Worm (Caenorhabditis elegans) whole organism, mixed stage, embryonic: Measurements from ENCODE around the gene F49F1.17.

ENCODE experiments used
- M03D4.4 ChIP-seq: sonication (generic microtip); optimal IDR thresholded peaks from 2 replicates; lab custom pipeline; 2017; ENCODE audit warnings: mild to moderate bottlenecking, missing genetic modification characterization, missing compliant biosample characterization
- bed-3 ChIP-seq: fragments of 200-800 bp; sonication (Bioruptor generic); optimal IDR thresholded peaks from 3 replicates; lab custom pipeline; 2018; ENCODE audit warnings: mild to moderate bottlenecking, missing genetic modification characterization, moderate library complexity, missing compliant biosample characterization
- ceh-43 ChIP-seq: fragments of 200-800 bp; sonication (Bioruptor generic); optimal IDR thresholded peaks from 2 replicates; lab custom pipeline; 2018; ENCODE audit warnings: mild to moderate bottlenecking, missing genetic modification characterization, moderate library complexity, missing compliant biosample characterization
- ceh-83 ChIP-seq: fragments of 200-800 bp; sonication (Bioruptor generic); optimal IDR thresholded peaks from 2 replicates; lab custom pipeline; 2018; ENCODE audit warnings: mild to moderate bottlenecking, missing genetic modification characterization, missing compliant biosample characterization
- ces-1 ChIP-seq: fragments of 150-350 bp; optimal IDR thresholded peaks from 2 replicates; lab custom pipeline; 2014; ENCODE audit warnings: missing biosample characterization, missing genetic modification reagents, missing genetic modification characterization
- cnd-1 ChIP-seq: fragments of 200-800 bp; sonication (Bioruptor generic); optimal IDR thresholded peaks from 2 replicates; lab custom pipeline; 2018; ENCODE audit warnings: mild to moderate bottlenecking, missing genetic modification characterization, missing compliant biosample characterization
- drap-1 ChIP-seq: fragments of 200-800 bp; sonication (Bioruptor generic); optimal IDR thresholded peaks from 3 replicates; lab custom pipeline; 2018; ENCODE audit warnings: mild to moderate bottlenecking, missing genetic modification characterization, missing compliant biosample characterization
- elt-1 ChIP-seq: sonication (generic microtip); optimal IDR thresholded peaks from 2 replicates; lab custom pipeline; 2017; ENCODE audit warnings: missing genetic modification characterization, mild to moderate bottlenecking, missing compliant biosample characterization, antibody characterized with exemption, moderate library complexity, borderline replicate concordance; ENCODE audit not compliant: insufficient read depth
- flh-1 ChIP-seq: fragments of 200-800 bp; sonication (Bioruptor generic); optimal IDR thresholded peaks from 2 replicates; lab custom pipeline; 2018; ENCODE audit warnings: mild to moderate bottlenecking, missing genetic modification characterization, moderate library complexity, missing compliant biosample characterization
- ham-2 ChIP-seq: fragments of 200-800 bp; sonication (Bioruptor generic); optimal IDR thresholded peaks from 2 replicates; lab custom pipeline; 2018; ENCODE audit warnings: mild to moderate bottlenecking, missing genetic modification characterization, missing compliant biosample characterization
- hlh-1 ChIP-seq: fragments of 150-350 bp; optimal IDR thresholded peaks from 2 replicates; lab custom pipeline; 2014; ENCODE audit warnings: missing biosample characterization, missing genetic modification reagents, missing genetic modification characterization
- lin-13 ChIP-seq: fragments of 150-350 bp; optimal IDR thresholded peaks from 2 replicates; lab custom pipeline; 2014; ENCODE audit warnings: missing biosample characterization, missing genetic modification characterization
- lin-32 ChIP-seq: fragments of 200-800 bp; sonication (Bioruptor generic); optimal IDR thresholded peaks from 2 replicates; lab custom pipeline; 2018; ENCODE audit warnings: mild to moderate bottlenecking, missing genetic modification characterization, missing compliant biosample characterization
- lsy-2 ChIP-seq: fragments of 150-350 bp; optimal IDR thresholded peaks from 2 replicates; lab custom pipeline; 2014; ENCODE audit warnings: missing biosample characterization, missing genetic modification characterization
- mab-5 ChIP-seq: fragments of 150-350 bp; optimal IDR thresholded peaks from 2 replicates; lab custom pipeline; 2014; ENCODE audit warnings: missing biosample characterization, missing genetic modification characterization
- nhr-12 ChIP-seq: fragments of 150-350 bp; optimal IDR thresholded peaks from 2 replicates; lab custom pipeline; 2014; ENCODE audit warnings: missing biosample characterization, missing genetic modification characterization
- nhr-2 ChIP-seq: fragments of 150-350 bp; optimal IDR thresholded peaks from 2 replicates; lab custom pipeline; 2014; ENCODE audit warnings: missing biosample characterization, missing genetic modification characterization
- nhr-237 ChIP-seq: fragments of 150-350 bp; optimal IDR thresholded peaks from 2 replicates; lab custom pipeline; 2014; ENCODE audit warnings: missing biosample characterization, missing genetic modification characterization
- nhr-28 ChIP-seq: fragments of 150-350 bp; optimal IDR thresholded peaks from 2 replicates; lab custom pipeline; 2014; ENCODE audit warnings: missing biosample characterization, missing genetic modification characterization
- nhr-76 ChIP-seq: sonication (generic microtip); optimal IDR thresholded peaks from 2 replicates; lab custom pipeline; 2017; ENCODE audit warnings: missing biosample characterization, missing genetic modification characterization
- pha-4 ChIP-seq: fragments of 150-350 bp; optimal IDR thresholded peaks from 2 replicates; lab custom pipeline; 2018; ENCODE audit warnings: missing biosample characterization, missing genetic modification reagents, missing genetic modification characterization
- sem-2 ChIP-seq: fragments of 200-800 bp; sonication (Bioruptor generic); optimal IDR thresholded peaks from 2 replicates; lab custom pipeline; 2018; ENCODE audit warnings: mild to moderate bottlenecking, missing genetic modification characterization, missing compliant biosample characterization
- snpc-4 ChIP-seq: fragments of 150-350 bp; optimal IDR thresholded peaks from 2 replicates; lab custom pipeline; 2014; ENCODE audit warnings: missing biosample characterization, missing genetic modification characterization
- sptf-1 ChIP-seq: sonication (generic microtip); optimal IDR thresholded peaks from 2 replicates; lab custom pipeline; 2017; ENCODE audit warnings: mild to moderate bottlenecking, missing genetic modification characterization, moderate library complexity, missing compliant biosample characterization
- tbx-8 ChIP-seq: fragments of 200-800 bp; sonication (Bioruptor generic); optimal IDR thresholded peaks from 2 replicates; lab custom pipeline; 2018; ENCODE audit warnings: mild to moderate bottlenecking, missing genetic modification characterization, moderate library complexity, missing compliant biosample characterization
- unc-120 ChIP-seq: sonication (generic microtip); optimal IDR thresholded peaks from 2 replicates; lab custom pipeline; 2017; ENCODE audit warnings: missing genetic modification characterization, missing compliant biosample characterization; ENCODE audit not compliant: poor library complexity, severe bottlenecking
- unc-39 ChIP-seq: fragments of 150-350 bp; optimal IDR thresholded peaks from 2 replicates; lab custom pipeline; 2014; ENCODE audit warnings: missing biosample characterization, missing genetic modification characterization
- zip-8 ChIP-seq: fragments of 150-350 bp; optimal IDR thresholded peaks from 2 replicates; lab custom pipeline; 2014; ENCODE audit warnings: missing biosample characterization, missing genetic modification characterization
- ztf-11 ChIP-seq: fragments of 150-350 bp; optimal IDR thresholded peaks from 2 replicates; lab custom pipeline; 2014; ENCODE audit warnings: missing biosample characterization, missing genetic modification characterization

The F49F1.17 gene

DNA sequence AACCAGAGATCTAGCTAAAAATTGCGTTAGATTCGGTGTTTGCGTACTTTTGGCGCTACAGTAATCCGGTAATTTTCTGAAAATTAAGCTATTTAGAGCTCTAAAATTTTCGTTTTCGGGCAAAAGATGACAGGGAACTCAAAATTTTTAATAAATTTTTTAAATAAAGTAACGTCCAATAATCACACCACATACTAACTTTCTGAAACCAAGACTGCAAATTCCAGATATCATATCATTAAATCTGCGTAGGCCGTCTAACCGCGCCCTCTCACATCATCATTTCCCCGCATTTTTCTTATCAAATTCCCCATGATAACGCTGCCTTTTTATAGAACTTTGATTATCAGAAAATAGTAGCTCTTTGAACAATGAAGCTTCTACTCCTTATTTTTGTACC is 18.2 kb downstream of the F49F1.17 start, which contains the start of gene drd-50:
Gene drd-50, plus strand, starts transcription at position 301 of the 400 bp plus-strand sequence.
- no peak for TF ChIP-seq nhr-237 (tag; lab: Kevin White, UChicago)
- TF ChIP-seq ceh-83, result no peak
- no peak for TF ChIP-seq unc-120 (tag; lab: Kevin White, UChicago)
- no peak for TF ChIP-seq sptf-1 (tag; lab: Kevin White, UChicago)
- TF ChIP-seq drap-1 (GFP tag; lab: Kevin White, UChicago), result no peak
- no peak for TF ChIP-seq ceh-43
- TF ChIP-seq lin-32, result no peak
- TF ChIP-seq ces-1 (GFP tag; lab: Kevin White, UChicago), result no peak
- no peak for TF ChIP-seq snpc-4 (tag; lab: Kevin White, UChicago)
- TF ChIP-seq M03D4.4 (tag; lab: Kevin White, UChicago), result no peak
- TF ChIP-seq bed-3 (GFP tag; lab: Kevin White, UChicago), result no peak
- no peak for TF ChIP-seq hlh-1 (tag; lab: Kevin White, UChicago)
- TF ChIP-seq elt-1, result no peak
- TF ChIP-seq flh-1 (GFP tag; lab: Kevin White, UChicago), result no peak

DNA sequence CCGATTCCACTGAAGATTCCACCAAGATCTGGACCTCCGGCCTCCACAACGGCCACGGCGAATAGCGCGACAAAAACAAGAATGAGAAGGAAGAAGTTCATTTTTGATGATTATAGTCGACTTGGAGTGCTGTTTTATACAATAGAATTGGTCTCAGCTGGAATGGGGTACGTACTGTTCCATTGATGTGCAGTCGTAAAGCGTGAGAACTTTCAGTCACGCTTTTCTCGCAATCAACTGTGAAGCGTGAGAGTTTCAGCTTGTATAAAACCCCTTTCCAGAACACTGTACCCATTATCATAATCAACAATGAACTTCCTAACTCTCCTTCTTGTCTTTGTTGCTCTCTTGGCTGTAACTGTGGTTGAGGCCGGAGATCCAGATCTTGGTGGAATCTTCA is 20.0 kb downstream of the F49F1.17 start, which contains the start of the genes F49F1.4 and F49F1.2:
Gene F49F1.4, minus strand, starts transcription at position 101 of the 400 bp plus-strand sequence.
Gene F49F1.2, plus strand, starts transcription at position 310 of the 400 bp plus-strand sequence.
- TF ChIP-seq nhr-12 (tag; lab: Kevin White, UChicago) (no peak), elt-1 (no peak), sem-2 (no peak), nhr-28 (tag; lab: Kevin White, UChicago) (no peak), flh-1 (GFP tag; lab: Kevin White, UChicago) (no peak), cnd-1 (no peak), unc-39 (tag; lab: Kevin White, UChicago) (no peak), snpc-4 (tag; lab: Kevin White, UChicago) (no peak), unc-120 (tag; lab: Kevin White, UChicago) (no peak), ces-1 (GFP tag; lab: Kevin White, UChicago) (no peak), tbx-8 (GFP tag; lab: Kevin White, UChicago) (no peak), lsy-2 (tag; lab: Kevin White, UChicago) (no peak), zip-8 (no peak)

DNA sequence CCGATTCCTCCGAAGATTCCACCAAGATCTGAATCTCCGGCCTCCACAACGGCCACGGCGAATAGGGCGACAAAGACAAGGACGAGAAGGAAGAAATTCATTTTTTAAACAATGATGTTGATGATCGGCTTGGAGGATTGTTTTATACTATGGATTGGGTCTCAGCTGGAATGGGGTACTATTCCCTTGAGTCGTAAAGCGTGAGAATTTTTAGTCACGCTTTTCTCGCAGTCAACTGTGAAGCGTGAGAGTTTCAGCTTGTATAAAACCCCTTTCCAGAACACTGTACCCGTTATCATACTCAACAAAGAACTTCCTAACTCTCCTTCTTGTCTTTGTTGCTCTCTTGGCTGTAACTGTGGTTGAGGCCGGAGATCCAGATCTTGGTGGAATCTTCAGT is 21.1 kb downstream of the F49F1.17 start, which contains the start of gene F49F1.15:
Gene F49F1.15, minus strand, starts transcription at position 101 of the 400 bp plus-strand sequence.
- TF ChIP-seq ceh-43, result no peak
- no peak for TF ChIP-seq elt-1
- TF ChIP-seq nhr-76 (tag; lab: Kevin White, UChicago), result no peak
- TF ChIP-seq zip-8, result no peak
- no peak for TF ChIP-seq nhr-2
- TF ChIP-seq lin-13 (tag; lab: Kevin White, UChicago), result no peak
- TF ChIP-seq lin-32, result no peak
- TF ChIP-seq nhr-28 (tag; lab: Kevin White, UChicago), result no peak
- TF ChIP-seq sptf-1 (tag; lab: Kevin White, UChicago), result no peak
- no peak for TF ChIP-seq ztf-11 (tag; lab: Kevin White, UChicago)

DNA sequence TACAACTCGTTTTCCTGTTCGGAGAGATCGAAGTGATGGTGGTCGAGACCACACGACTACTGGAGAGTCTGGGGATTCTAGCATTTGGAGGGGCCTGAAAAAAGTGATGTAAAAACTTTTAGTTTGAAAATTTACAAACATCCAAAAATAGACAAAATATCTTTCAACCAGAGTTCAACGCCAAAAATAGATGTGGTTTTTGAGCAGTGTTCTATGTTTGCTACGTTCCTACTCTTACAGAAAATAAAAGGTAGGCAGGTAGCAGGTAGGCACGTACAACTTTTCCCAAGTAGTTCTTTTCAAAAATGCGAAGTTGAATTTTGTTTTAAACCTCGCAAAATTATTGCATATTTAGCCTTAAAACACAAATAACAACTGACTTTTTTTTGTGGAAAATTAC is 23.3 kb downstream of the F49F1.17 start, which contains the start of gene F49F1.14:
Gene F49F1.14, minus strand, starts transcription at position 101 of the 400 bp plus-strand sequence.
- TF ChIP-seq sem-2 (no peak), lin-32 (no peak), pha-4 (tag; lab: Kevin White, UChicago) (no peak), lsy-2 (tag; lab: Kevin White, UChicago) (no peak), hlh-1 (tag; lab: Kevin White, UChicago) (no peak), tbx-8 (GFP tag; lab: Kevin White, UChicago) (no peak), nhr-76 (tag; lab: Kevin White, UChicago) (no peak), ham-2 (GFP tag; lab: Kevin White, UChicago) (no peak)

DNA sequence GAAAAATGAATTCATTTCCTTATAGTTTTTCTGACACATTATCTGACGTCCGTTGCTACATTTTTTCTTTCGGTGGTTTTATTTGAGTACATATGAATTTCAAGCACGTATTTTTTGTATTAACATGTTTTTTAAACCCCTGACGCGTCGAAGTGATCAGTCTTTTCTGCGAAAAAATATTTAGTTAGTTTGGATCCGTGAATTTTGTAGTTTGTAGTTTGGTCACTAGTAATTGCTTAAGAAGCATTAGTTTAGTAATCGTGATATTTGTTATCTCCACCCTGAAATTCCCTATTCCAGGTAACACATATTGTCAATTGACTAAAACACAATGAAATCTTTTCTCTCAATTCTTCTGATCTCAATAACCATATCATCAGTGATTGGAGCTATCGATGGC is 26.9 kb downstream of the F49F1.17 start, which contains the start of gene C35B1.7:
Gene C35B1.7, plus strand, starts transcription at position 301 of the 400 bp plus-strand sequence.
- TF ChIP-seq sptf-1 (tag; lab: Kevin White, UChicago), result no peak
- no peak for TF ChIP-seq nhr-2
- TF ChIP-seq mab-5 (tag; lab: Kevin White, UChicago), result no peak
- TF ChIP-seq ham-2 (GFP tag; lab: Kevin White, UChicago), result no peak
- no peak for TF ChIP-seq tbx-8 (GFP tag; lab: Kevin White, UChicago)
- TF ChIP-seq flh-1 (GFP tag; lab: Kevin White, UChicago), result no peak
- TF ChIP-seq sem-2, result no peak
- TF ChIP-seq cnd-1, result no peak
- no peak for TF ChIP-seq ceh-43
- no peak for TF ChIP-seq snpc-4 (tag; lab: Kevin White, UChicago)
- TF ChIP-seq ceh-83, result no peak
- no peak for TF ChIP-seq lin-32
- TF ChIP-seq unc-120 (tag; lab: Kevin White, UChicago), result no peak
- TF ChIP-seq lin-13 (tag; lab: Kevin White, UChicago), result no peak
